Fruit fly (Drosophila melanogaster) whole organism: ENCODE data around the gene CG32641.

Experiments
- CG8478 ChIP-seq: fragments of >200 bp; optimal IDR thresholded peaks from 2 replicates; lab custom pipeline; 2018; ENCODE audit warnings: inconsistent platforms
- Dll ChIP-seq: fragments of >200 bp; optimal IDR thresholded peaks from 2 replicates; lab custom pipeline; 2017
- EcR ChIP-seq, 2 experiments: fragments of >200 bp; optimal IDR thresholded peaks; 2 replicates each; lab custom pipeline; 2017; ENCODE audit warnings: missing biosample characterization in 2 of 2, missing genetic modification characterization in 2 of 2, missing genetic modification reagents in 2 of 2
- pan ChIP-seq: fragments of >200 bp; optimal IDR thresholded peaks from 2 replicates; lab custom pipeline; 2017
- psq ChIP-seq: fragments of >200 bp; optimal IDR thresholded peaks from 2 replicates; lab custom pipeline; 2017
- usp ChIP-seq: fragments of >200 bp; optimal IDR thresholded peaks from 2 replicates; lab custom pipeline; 2017; ENCODE audit warnings: missing biosample characterization, missing genetic modification characterization, mixed read lengths

Gene CG32641

dm6 chrX:13212138-13212481 is 27.8 kb downstream of the CG32641 start, which contains the start of gene REG:
REG (plus strand) TSS chrX:13212325.
- no peak for TF ChIP-seq EcR (GFP tag; optimal IDR thresholded peaks at IDR 0.05; lab: Kevin White, UChicago)
- no peak for TF ChIP-seq CG8478
- no peak for TF ChIP-seq pan
- no peak for TF ChIP-seq psq (lab: Kevin White, UChicago)
- no peak for TF ChIP-seq usp (GFP tag; lab: Kevin White, UChicago)

dm6 chrX:13214056-13214455 is 29.8 kb downstream of the CG32641 start:
- TF ChIP-seq pan, result no peak
- TF ChIP-seq EcR (GFP tag; optimal IDR thresholded peaks at IDR 0.05; lab: Kevin White, UChicago), result no peak

dm6 chrX:13219290-13219689 is 35.0 kb downstream of the CG32641 start:
- no peak for TF ChIP-seq usp (GFP tag; lab: Kevin White, UChicago)
- no peak for TF ChIP-seq pan
- no peak for TF ChIP-seq Dll
- no peak for TF ChIP-seq psq (lab: Kevin White, UChicago)
- no peak for TF ChIP-seq CG8478
- TF ChIP-seq EcR (GFP tag; optimal IDR thresholded peaks at IDR 0.05; lab: Kevin White, UChicago), result no peak

- TF ChIP-seq CG8478 (no peak), psq (lab: Kevin White, UChicago) (no peak), usp (GFP tag; lab: Kevin White, UChicago) (no peak), pan (no peak), Dll (no peak), EcR (GFP tag; optimal IDR thresholded peaks at IDR 0.05; lab: Kevin White, UChicago) (no peak)
These were observed 36.1 kb downstream of the CG32641 start for dm6 chrX:13220418-13220817.

dm6 chrX:13221311-13221710 is 37.0 kb downstream of the CG32641 start:
- TF ChIP-seq psq (lab: Kevin White, UChicago) (no peak), Dll (no peak), pan (no peak), usp (GFP tag; lab: Kevin White, UChicago) (no peak), CG8478 (no peak), EcR (GFP tag; optimal IDR thresholded peaks at IDR 0.05; lab: Kevin White, UChicago) (no peak)

dm6 chrX:13221835-13222234 is 37.6 kb downstream of the CG32641 start:
- no peak for TF ChIP-seq pan

- TF ChIP-seq usp (GFP tag; lab: Kevin White, UChicago), result no peak
- no peak for TF ChIP-seq pan
- TF ChIP-seq psq (lab: Kevin White, UChicago), result no peak
- TF ChIP-seq Dll, result no peak
- TF ChIP-seq CG8478, result no peak
- TF ChIP-seq EcR (GFP tag; optimal IDR thresholded peaks at IDR 0.05; lab: Kevin White, UChicago), result no peak
These were observed 40.6 kb downstream of the CG32641 start for dm6 chrX:13224846-13225245.

- no peak for TF ChIP-seq CG8478
- no peak for TF ChIP-seq psq (lab: Kevin White, UChicago)
These were observed 42.2 kb downstream of the CG32641 start for dm6 chrX:13226478-13226877.

- no peak for TF ChIP-seq psq (lab: Kevin White, UChicago)
- no peak for TF ChIP-seq EcR (GFP tag; optimal IDR thresholded peaks at IDR 0.05; lab: Kevin White, UChicago)
- TF ChIP-seq pan, result no peak
- no peak for TF ChIP-seq CG8478
- no peak for TF ChIP-seq usp (GFP tag; lab: Kevin White, UChicago)
- no peak for TF ChIP-seq Dll
These were observed 43.4 kb downstream of the CG32641 start for dm6 chrX:13227505-13228207.

dm6 chrX:13228208-13228606 is 43.9 kb downstream of the CG32641 start:
- no peak for TF ChIP-seq usp (GFP tag; lab: Kevin White, UChicago)
- TF ChIP-seq EcR (GFP tag; optimal IDR thresholded peaks at IDR 0.05; lab: Kevin White, UChicago), result no peak
- no peak for TF ChIP-seq pan

- TF ChIP-seq psq (lab: Kevin White, UChicago), result no peak
- TF ChIP-seq usp (GFP tag; lab: Kevin White, UChicago), result no peak
- no peak for TF ChIP-seq CG8478
- no peak for TF ChIP-seq EcR (GFP tag; optimal IDR thresholded peaks at IDR 0.05; lab: Kevin White, UChicago)
- no peak for TF ChIP-seq pan
- TF ChIP-seq Dll, result no peak
These were observed 44.9 kb downstream of the CG32641 start for dm6 chrX:13229217-13229616.

- no peak for TF ChIP-seq Dll
- TF ChIP-seq usp (GFP tag; lab: Kevin White, UChicago), result no peak
- no peak for TF ChIP-seq psq (lab: Kevin White, UChicago)
- TF ChIP-seq EcR (GFP tag; optimal IDR thresholded peaks at IDR 0.05; lab: Kevin White, UChicago), result no peak
- no peak for TF ChIP-seq CG8478
- TF ChIP-seq pan, result no peak
These were observed 45.5 kb downstream of the CG32641 start for dm6 chrX:13229824-13230223.

- TF ChIP-seq usp (GFP tag; lab: Kevin White, UChicago), result no peak
- TF ChIP-seq EcR (GFP tag; optimal IDR thresholded peaks at IDR 0.05; lab: Kevin White, UChicago), result no peak
- no peak for TF ChIP-seq pan
- TF ChIP-seq CG8478, result no peak
- no peak for TF ChIP-seq Dll
- TF ChIP-seq psq (lab: Kevin White, UChicago), result no peak
These were observed 46.7 kb downstream of the CG32641 start for dm6 chrX:13230974-13231373.
